Worm (Caenorhabditis elegans) whole organism, L2 larva: ENCODE results near the gene srh-100.

ENCODE experiments used
- C34F6.9 ChIP-seq: fragments of 150-350 bp; optimal IDR thresholded peaks from 2 replicates; lab custom pipeline; 2014; ENCODE audit warnings: missing biosample characterization, missing genetic modification characterization
- R02D3.7 ChIP-seq: fragments of 150-350 bp; optimal IDR thresholded peaks from 2 replicates; lab custom pipeline; 2014; ENCODE audit warnings: missing biosample characterization, missing genetic modification characterization
- alr-1 ChIP-seq: fragments of 150-350 bp; optimal IDR thresholded peaks from 2 replicates; lab custom pipeline; 2014; ENCODE audit warnings: missing biosample characterization, missing genetic modification characterization
- aly-2 ChIP-seq: fragments of 150-350 bp; optimal IDR thresholded peaks from 2 replicates; lab custom pipeline; 2014; ENCODE audit warnings: missing biosample characterization, missing genetic modification characterization
- ama-1 ChIP-seq: fragments of 150-350 bp; optimal IDR thresholded peaks from 2 replicates; lab custom pipeline; 2018; ENCODE audit warnings: inconsistent platforms
- lin-39 ChIP-seq: fragments of 150-350 bp; optimal IDR thresholded peaks from 2 replicates; lab custom pipeline; 2014; ENCODE audit warnings: missing biosample characterization, missing genetic modification reagents, missing genetic modification characterization
- nhr-11 ChIP-seq: fragments of 150-350 bp; optimal IDR thresholded peaks from 2 replicates; lab custom pipeline; 2014; ENCODE audit warnings: missing biosample characterization, missing genetic modification characterization
- nhr-77 ChIP-seq: fragments of 150-350 bp; optimal IDR thresholded peaks from 2 replicates; lab custom pipeline; 2014; ENCODE audit warnings: missing biosample characterization, missing genetic modification characterization

DNA sequence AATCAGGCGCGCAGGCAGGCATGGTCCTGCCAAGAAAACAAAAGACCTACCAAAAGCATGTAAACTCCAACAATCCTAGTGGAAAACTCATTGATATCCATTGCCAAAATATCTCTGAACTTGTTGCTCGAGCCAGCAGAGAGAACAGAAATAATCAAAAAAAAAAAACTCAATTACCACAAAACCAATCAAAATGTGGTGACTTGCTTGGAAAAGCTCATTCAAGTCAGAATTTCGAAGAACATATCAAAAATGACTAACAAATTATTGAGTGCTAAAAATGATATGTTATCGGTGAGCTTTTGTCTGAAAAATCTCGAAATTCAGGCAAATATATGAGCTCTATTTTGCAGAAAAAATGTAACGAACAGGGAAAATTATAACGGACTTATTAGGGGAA is 13.2 kb downstream of the srh-100 start, which contains the start of gene srx-105:
- TF ChIP-seq ama-1 (lab: Kevin White, UChicago) (no peak), R02D3.7 (no peak), nhr-11 (no peak), nhr-77 (tag; lab: Kevin White, UChicago) (no peak), lin-39 (no peak), alr-1 (tag; lab: Kevin White, UChicago) (no peak), C34F6.9 (tag; lab: Kevin White, UChicago) (no peak), aly-2 (no peak)
